Fruit fly (Drosophila melanogaster) whole organism, pupa: ENCODE measurements around the gene RpL23A.

Source experiments
- CG14655 ChIP-seq: fragments of 200-800 bp; sonication (Bioruptor generic); optimal IDR thresholded peaks from 3 replicates; lab custom pipeline; 2017; ENCODE audit warnings: mild to moderate bottlenecking, missing biosample characterization, missing genetic modification reagents, missing genetic modification characterization
- CG34367 ChIP-seq: fragments of 200-800 bp; sonication (Bioruptor generic); optimal IDR thresholded peaks from 2 replicates; lab custom pipeline; 2018; ENCODE audit warnings: missing biosample characterization, mild to moderate bottlenecking, missing genetic modification characterization
- CG8301 ChIP-seq: fragments of 200-800 bp; sonication (Bioruptor generic); optimal IDR thresholded peaks from 2 replicates; lab custom pipeline; 2018; ENCODE audit warnings: missing biosample characterization, mild to moderate bottlenecking, missing genetic modification characterization
- EcR ChIP-seq: fragments of 200-800 bp; sonication (Bioruptor generic); optimal IDR thresholded peaks from 3 replicates; lab custom pipeline; 2019; ENCODE audit warnings: missing biosample characterization, missing genetic modification characterization, mild to moderate bottlenecking, moderate library complexity, missing genetic modification reagents
- Pif1A ChIP-seq: fragments of 200-800 bp; sonication (Bioruptor generic); optimal IDR thresholded peaks from 3 replicates; lab custom pipeline; 2016; ENCODE audit warnings: missing biosample characterization, missing genetic modification characterization
- fd96Ca ChIP-seq: fragments of 200-800 bp; sonication (Bioruptor generic); IDR thresholded peaks from 3 replicates; pipeline ENCODE4 v1.3.6; 2022; ENCODE audit warnings: missing biosample characterization, missing genetic modification characterization

- TF ChIP-seq CG14655 (no peak), CG34367 (tag; lab: Kevin White, UChicago) (peak; percentile 36), Pif1A (GFP tag; lab: Kevin White, UChicago) (no peak), CG8301 (tag; lab: Kevin White, UChicago) (no peak), fd96Ca (GFP tag; lab: Robert Waterston, UW) (no peak), EcR (GFP tag; lab: Kevin White, UChicago) (no peak)
Measured at dm6 chr3L:1652700-1653200, 15.7 kb downstream of the RpL23A start, which contains the start of the genes CG7970 and Vta1.
